Worm (Caenorhabditis elegans) whole organism, young adult: Measurements from ENCODE around the gene lgc-47.

Experiments
- ama-1 ChIP-seq, 3 experiments: fragments of 150-350 bp in 1 of 3; sonication (generic microtip) in 2 of 3; optimal IDR thresholded peaks; 2 replicates each; lab custom pipeline; 2014 to 2018; ENCODE audit warnings: missing biosample characterization in 2 of 3, missing genetic modification characterization in 2 of 3, missing genetic modification reagents in 2 of 3
- cebp-1 ChIP-seq, 2 experiments: fragments of 200-800 bp in 1 of 2; sonication (Bioruptor generic) in 1 of 2; sonication (generic microtip) in 1 of 2; IDR thresholded peaks in 1 of 2; optimal IDR thresholded peaks in 1 of 2; 2 replicates each; pipeline versions ENCODE4 v1.3.6 to Lab custom; 2017 to 2022; ENCODE audit warnings: missing compliant biosample characterization in 2 of 2, missing genetic modification characterization in 2 of 2, mild to moderate bottlenecking in 1 of 2, missing genetic modification reagents in 1 of 2, moderate library complexity in 1 of 2
- lag-1 ChIP-seq: fragments of 200-800 bp; sonication (Bioruptor generic); IDR thresholded peaks from 2 replicates; pipeline ENCODE4 v1.3.6; 2022; ENCODE audit warnings: missing genetic modification reagents, missing genetic modification characterization, missing compliant biosample characterization
- lin-35 ChIP-seq, 3 experiments: fragments of 150-350 bp in 2 of 3; sonication (generic microtip) in 1 of 3; optimal IDR thresholded peaks; 2 replicates each; lab custom pipeline; 2014 to 2018; ENCODE audit warnings: missing biosample characterization in 3 of 3, missing genetic modification characterization in 3 of 3, missing genetic modification reagents in 3 of 3
- lir-1 ChIP-seq: fragments of 200-800 bp; sonication (Bioruptor generic); conservative IDR thresholded peaks from 2 replicates; pipeline ENCODE4 v1.3.6; 2022; ENCODE audit warnings: missing genetic modification reagents, missing genetic modification characterization, missing compliant biosample characterization
- nhr-120 ChIP-seq: fragments of 200-800 bp; sonication (Bioruptor generic); IDR thresholded peaks from 2 replicates; pipeline ENCODE4 v1.3.6; 2022; ENCODE audit warnings: missing genetic modification characterization, missing compliant biosample characterization
- pbrm-1 ChIP-seq: fragments of 200-800 bp; sonication (Bioruptor generic); IDR thresholded peaks from 2 replicates; pipeline ENCODE4 v1.3.6; 2022; ENCODE audit warnings: missing genetic modification reagents, missing genetic modification characterization, missing compliant biosample characterization
- rpc-1 ChIP-seq, 2 experiments: fragments of 150-350 bp in 1 of 2; sonication (generic microtip) in 1 of 2; optimal IDR thresholded peaks; 2 replicates each; lab custom pipeline; 2014 to 2018; ENCODE audit warnings: missing biosample characterization in 1 of 2, missing genetic modification characterization in 1 of 2, missing genetic modification reagents in 1 of 2, missing genotype in 1 of 2
- snpc-1.3 ChIP-seq: sonication (generic microtip); optimal IDR thresholded peaks from 2 replicates; lab custom pipeline; 2017; ENCODE audit warnings: missing genetic modification characterization, mild to moderate bottlenecking, missing compliant biosample characterization, antibody characterized with exemption, moderate library complexity, missing genotype, missing genetic modification reagents; ENCODE audit not compliant: insufficient read depth
- ztf-28 ChIP-seq: fragments of 200-800 bp; sonication (Bioruptor generic); IDR thresholded peaks from 2 replicates; pipeline ENCODE4 v1.3.6; 2022; ENCODE audit warnings: missing genetic modification reagents, missing genetic modification characterization, missing compliant biosample characterization

DNA sequence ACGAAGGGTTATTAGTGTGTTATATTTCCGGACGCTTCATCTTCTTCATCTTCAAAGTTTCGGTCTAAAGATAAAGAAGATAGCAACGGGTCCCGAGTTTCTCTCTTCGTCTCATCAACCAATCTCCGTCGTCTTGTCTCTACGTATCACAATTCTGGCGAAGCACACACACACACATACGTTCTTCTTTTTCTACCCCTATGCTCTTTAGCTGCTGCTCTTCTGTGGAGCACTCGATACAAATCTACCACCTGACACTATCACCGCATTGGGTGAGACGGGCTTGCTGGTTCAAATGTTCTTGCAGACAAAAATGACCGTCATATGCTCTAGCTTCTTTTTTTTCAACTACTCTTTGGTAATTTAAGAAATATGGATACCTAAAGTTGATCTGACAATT is 24.9 kb upstream of the lgc-47 start:
- TF ChIP-seq lag-1 (GFP tag; lab: Robert Waterston, UW) (no peak), lin-35 (GFP tag; optimal IDR thresholded peaks at IDR 0.05; lab: Kevin White, UChicago) (no peak), ztf-28 (GFP tag; lab: Robert Waterston, UW) (no peak), rpc-1 (optimal IDR thresholded peaks at IDR 0.05; lab: Kevin White, UChicago) (no peak), rpc-1 (tag; optimal IDR thresholded peaks at IDR 0.05; lab: Kevin White, UChicago) (no peak), lir-1 (GFP tag; lab: Robert Waterston, UW) (no peak), pbrm-1 (GFP tag; lab: Robert Waterston, UW) (no peak), cebp-1 (GFP tag; IDR thresholded peaks at IDR 0.05; lab: Robert Waterston, UW) (no peak), cebp-1 (tag; optimal IDR thresholded peaks at IDR 0.05; lab: Kevin White, UChicago) (no peak), ama-1 (optimal IDR thresholded peaks at IDR 0.05; lab: Kevin White, UChicago) (no peak), ama-1 (GFP tag; optimal IDR thresholded peaks at IDR 0.05; lab: Kevin White, UChicago) (no peak), snpc-1.3 (tag; lab: Kevin White, UChicago) (no peak), nhr-120 (no peak)
